Worm (Caenorhabditis elegans): Measurements from ENCODE around the gene npp-1.

ce11 chrIV:9849624-9850023 is 8.7 kb upstream of the npp-1 start, which contains the start of gene K07F5.8:
- TF ChIP-seq him-1 (tag; optimal IDR thresholded peaks at IDR 0.05) (no peak), dao-5 (tag; optimal IDR thresholded peaks at IDR 0.05) (no peak), W03F9.2 (tag; optimal IDR thresholded peaks at IDR 0.05) (no peak)
